Fruit fly (Drosophila melanogaster) whole organism, prepupa: ENCODE measurements around the gene CG4218.

Source experiments
- Blimp-1 ChIP-seq: fragments of 200-800 bp; sonication (Bioruptor generic); optimal IDR thresholded peaks from 3 replicates; lab custom pipeline; 2017; ENCODE audit warnings: missing biosample characterization, missing genetic modification characterization, mild to moderate bottlenecking, moderate library complexity, missing genetic modification reagents
- CG10631 ChIP-seq: fragments of 200-800 bp; sonication (Bioruptor generic); optimal IDR thresholded peaks from 2 replicates; lab custom pipeline; 2016; ENCODE audit warnings: missing biosample characterization, missing genetic modification characterization
- CG11294 ChIP-seq: fragments of 200-800 bp; sonication (Bioruptor generic); IDR thresholded peaks from 2 replicates; pipeline ENCODE4 v1.3.6; 2022; ENCODE audit warnings: missing biosample characterization, missing genetic modification characterization
- CG11902 ChIP-seq: fragments of 200-800 bp; sonication (Bioruptor generic); optimal IDR thresholded peaks from 3 replicates; lab custom pipeline; 2016; ENCODE audit warnings: missing biosample characterization, missing genetic modification characterization
- CG15336 ChIP-seq: fragments of 200-800 bp; sonication (Bioruptor generic); IDR thresholded peaks from 2 replicates; pipeline ENCODE4 v1.3.6; 2022; ENCODE audit warnings: missing biosample characterization, missing genetic modification characterization
- CG1621 ChIP-seq: fragments of 200-800 bp; sonication (Bioruptor generic); optimal IDR thresholded peaks from 3 replicates; lab custom pipeline; 2018; ENCODE audit warnings: missing biosample characterization, mild to moderate bottlenecking, missing genetic modification characterization
- CG34406 ChIP-seq: fragments of 200-800 bp; sonication (Bioruptor generic); optimal IDR thresholded peaks from 3 replicates; lab custom pipeline; 2016; ENCODE audit warnings: missing biosample characterization, missing genetic modification characterization
- CG3919 ChIP-seq: fragments of 200-800 bp; sonication (Bioruptor generic); optimal IDR thresholded peaks from 3 replicates; lab custom pipeline; 2016; ENCODE audit warnings: missing biosample characterization, missing genetic modification characterization
- CG6163 ChIP-seq: fragments of 200-800 bp; sonication (Bioruptor generic); IDR thresholded peaks from 3 replicates; pipeline ENCODE4 v1.3.6; 2022; ENCODE audit warnings: missing biosample characterization, missing genetic modification characterization
- CG6276 ChIP-seq: fragments of 200-800 bp; sonication (Bioruptor generic); optimal IDR thresholded peaks from 2 replicates; lab custom pipeline; 2017; ENCODE audit warnings: missing biosample characterization, mild to moderate bottlenecking, missing genetic modification characterization
- CG6792 ChIP-seq: fragments of 200-800 bp; sonication (Bioruptor generic); optimal IDR thresholded peaks from 3 replicates; lab custom pipeline; 2016; ENCODE audit warnings: missing biosample characterization, missing genetic modification characterization
- CG6854 ChIP-seq: fragments of 200-800 bp; sonication (Bioruptor generic); optimal IDR thresholded peaks from 2 replicates; lab custom pipeline; 2017; ENCODE audit warnings: missing biosample characterization, mild to moderate bottlenecking, missing genetic modification characterization
- CG7368 ChIP-seq: fragments of 200-800 bp; sonication (Bioruptor generic); optimal IDR thresholded peaks from 3 replicates; lab custom pipeline; 2016; ENCODE audit warnings: missing biosample characterization, missing genetic modification characterization
- CG8119 ChIP-seq: fragments of 200-800 bp; sonication (Bioruptor generic); IDR thresholded peaks from 3 replicates; pipeline ENCODE4 v1.3.6; 2022; ENCODE audit warnings: missing biosample characterization, missing genetic modification characterization
- CG8319 ChIP-seq: fragments of 200-800 bp; sonication (Bioruptor generic); optimal IDR thresholded peaks from 3 replicates; lab custom pipeline; 2016; ENCODE audit warnings: missing biosample characterization, missing genetic modification characterization
- Eip75B ChIP-seq: fragments of 200-800 bp; sonication (Bioruptor generic); optimal IDR thresholded peaks from 3 replicates; lab custom pipeline; 2016; ENCODE audit warnings: missing biosample characterization, missing genetic modification characterization
- Eip78C ChIP-seq: fragments of 200-800 bp; sonication (Bioruptor generic); peaks from one replicate; lab custom pipeline; 2016; ENCODE audit warnings: missing biosample characterization, missing genetic modification characterization
- Eip93F ChIP-seq: fragments of 200-800 bp; sonication (Bioruptor generic); optimal IDR thresholded peaks from 2 replicates; lab custom pipeline; 2016; ENCODE audit warnings: missing biosample characterization, mild to moderate bottlenecking, missing genetic modification characterization
- Ets21C ChIP-seq: fragments of 200-800 bp; sonication (Bioruptor generic); optimal IDR thresholded peaks from 3 replicates; lab custom pipeline; 2016; ENCODE audit warnings: missing biosample characterization, missing genetic modification characterization
- Gug ChIP-seq: fragments of 200-800 bp; sonication (Bioruptor generic); IDR thresholded peaks from 2 replicates; pipeline ENCODE4 v1.3.6; 2022; ENCODE audit warnings: missing biosample characterization, missing genetic modification characterization
- Met ChIP-seq: fragments of 200-800 bp; sonication (Bioruptor generic); optimal IDR thresholded peaks from 3 replicates; lab custom pipeline; 2016; ENCODE audit warnings: missing biosample characterization, missing genetic modification characterization
- Sox14 ChIP-seq: fragments of 200-800 bp; sonication (Bioruptor generic); optimal IDR thresholded peaks from 3 replicates; lab custom pipeline; 2016; ENCODE audit warnings: missing biosample characterization, missing genetic modification characterization
- Sox15 ChIP-seq: fragments of 200-800 bp; sonication (Bioruptor generic); optimal IDR thresholded peaks from 3 replicates; lab custom pipeline; 2016; ENCODE audit warnings: missing biosample characterization, missing genetic modification characterization
- achi ChIP-seq: fragments of 200-800 bp; sonication (Bioruptor generic); optimal IDR thresholded peaks from 3 replicates; lab custom pipeline; 2016; ENCODE audit warnings: missing biosample characterization, missing genetic modification characterization
- dsx ChIP-seq: fragments of 200-800 bp; optimal IDR thresholded peaks from 3 replicates; lab custom pipeline; 2019; ENCODE audit warnings: missing biosample characterization, mild to moderate bottlenecking, missing genetic modification characterization, moderate library complexity; ENCODE audit not compliant: poor library complexity, severe bottlenecking
- eg ChIP-seq: fragments of 200-800 bp; sonication (Bioruptor generic); IDR thresholded peaks from 3 replicates; pipeline ENCODE4 v1.3.6; 2022; ENCODE audit warnings: missing biosample characterization, missing genetic modification characterization
- fd59A ChIP-seq: fragments of 200-800 bp; sonication (Bioruptor generic); optimal IDR thresholded peaks from 2 replicates; lab custom pipeline; 2017; ENCODE audit warnings: missing biosample characterization, mild to moderate bottlenecking, missing genetic modification characterization, missing genetic modification reagents
- spab ChIP-seq: fragments of 200-800 bp; sonication (Bioruptor generic); optimal IDR thresholded peaks from 2 replicates; lab custom pipeline; 2017; ENCODE audit warnings: missing biosample characterization, mild to moderate bottlenecking, missing genetic modification characterization, missing genetic modification reagents
- ss ChIP-seq, 2 experiments: fragments of 200-800 bp; sonication (Bioruptor generic); optimal IDR thresholded peaks; 2 replicates in 1 of 2; 3 replicates in 1 of 2; lab custom pipeline; 2017 to 2018; ENCODE audit warnings: mild to moderate bottlenecking in 2 of 2, missing biosample characterization in 2 of 2, missing genetic modification characterization in 2 of 2, moderate library complexity in 1 of 2
- svp ChIP-seq: fragments of 200-800 bp; sonication (Bioruptor generic); peaks from one replicate; lab custom pipeline; 2016; ENCODE audit warnings: missing biosample characterization, missing genetic modification characterization
- vri ChIP-seq: fragments of 200-800 bp; sonication (Bioruptor generic); optimal IDR thresholded peaks from 3 replicates; lab custom pipeline; 2016; ENCODE audit warnings: missing biosample characterization, mild to moderate bottlenecking, missing genetic modification characterization

The CG4218 gene

dm6 chr2L:14538853-14539358 lies 10.0 kb downstream of the CG4218 start (continued):
- TF ChIP-seq CG6854 (no peak), Ets21C (GFP tag; lab: Kevin White, UChicago) (no peak), CG15336 (GFP tag; lab: Robert Waterston, UW) (no peak)

DNA sequence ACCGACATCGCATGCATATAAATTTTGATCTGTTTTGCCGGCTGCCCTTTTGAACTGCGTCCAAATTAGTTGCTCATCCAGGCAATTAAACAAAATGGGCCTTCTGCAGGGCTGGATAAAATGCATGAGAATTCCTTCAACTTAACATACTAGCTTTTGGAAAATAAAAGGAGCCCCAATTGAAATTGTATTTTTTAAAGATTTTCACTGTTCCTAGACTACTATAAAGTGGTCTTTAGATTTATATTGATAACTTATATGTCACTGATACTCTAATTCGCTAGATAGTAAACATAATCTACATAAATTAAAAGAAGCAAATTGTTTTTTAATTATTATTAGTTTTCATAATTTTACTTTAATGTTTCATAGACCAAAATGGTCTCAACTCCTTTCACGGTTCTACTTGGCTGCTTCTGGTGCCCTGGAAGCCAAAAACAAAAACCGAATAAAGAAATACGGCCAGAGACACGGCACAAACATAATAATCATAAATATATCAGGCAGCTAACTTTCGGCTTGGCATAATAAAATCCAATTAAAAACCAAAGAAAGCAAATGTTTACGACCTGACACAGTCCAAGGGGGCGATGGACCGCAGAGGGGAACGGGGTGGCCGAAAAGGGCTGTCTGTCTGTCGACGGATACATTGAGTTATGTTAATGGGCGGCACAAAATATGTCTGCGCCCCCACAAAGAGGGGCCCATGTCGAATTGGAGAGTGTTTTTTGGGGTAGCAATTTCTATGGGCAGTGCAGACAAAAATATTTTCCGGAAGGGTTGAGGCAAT lies 11.3 kb downstream of the CG4218 start:
- TF ChIP-seq svp (GFP tag; lab: Kevin White, UChicago) (peak; percentile 75), Blimp-1 (GFP tag; lab: Kevin White, UChicago) (no peak)

dm6 chr2L:14536730-14537427 lies 12.0 kb downstream of the CG4218 start:
- TF ChIP-seq Eip78C (GFP tag; lab: Kevin White, UChicago) (peak; percentile 29), CG6163 (GFP tag; lab: Robert Waterston, UW) (0 out of 3 replicates have a peak, but pooled peaks have one; percentile 34), CG1621 (tag; lab: Kevin White, UChicago) (no peak), spab (GFP tag; lab: Kevin White, UChicago) (peak; percentile 2), ss (GFP tag; optimal IDR thresholded peaks at IDR 0.05; lab: Kevin White, UChicago) (peak in 1 of 2 experiments; percentile 48), CG8319 (GFP tag; lab: Kevin White, UChicago) (no peak), CG11902 (no peak), dsx (GFP tag; lab: Kevin White, UChicago) (peak; percentile 5), achi (GFP tag; lab: Kevin White, UChicago) (no peak)
- TF ChIP-seq, all 60 proteins: peak for 5

dm6 chr2L:14533419-14534253 lies 15.3 kb downstream of the CG4218 start:
- TF ChIP-seq Eip78C (GFP tag; lab: Kevin White, UChicago) = peak; percentile 55
- peak; percentile 52; the same call in 1 of the 3 replicates for TF ChIP-seq CG6163 (GFP tag; lab: Robert Waterston, UW)
- peak; percentile 30 for TF ChIP-seq vri (GFP tag; lab: Kevin White, UChicago)
- TF ChIP-seq CG11294 = no peak
- no peak for TF ChIP-seq Eip75B
- no peak for TF ChIP-seq eg (GFP tag; lab: Robert Waterston, UW)
- TF ChIP-seq CG10631 (GFP tag; lab: Kevin White, UChicago) = no peak
- no peak for TF ChIP-seq CG6276
- TF ChIP-seq svp (GFP tag; lab: Kevin White, UChicago) = no peak

DNA sequence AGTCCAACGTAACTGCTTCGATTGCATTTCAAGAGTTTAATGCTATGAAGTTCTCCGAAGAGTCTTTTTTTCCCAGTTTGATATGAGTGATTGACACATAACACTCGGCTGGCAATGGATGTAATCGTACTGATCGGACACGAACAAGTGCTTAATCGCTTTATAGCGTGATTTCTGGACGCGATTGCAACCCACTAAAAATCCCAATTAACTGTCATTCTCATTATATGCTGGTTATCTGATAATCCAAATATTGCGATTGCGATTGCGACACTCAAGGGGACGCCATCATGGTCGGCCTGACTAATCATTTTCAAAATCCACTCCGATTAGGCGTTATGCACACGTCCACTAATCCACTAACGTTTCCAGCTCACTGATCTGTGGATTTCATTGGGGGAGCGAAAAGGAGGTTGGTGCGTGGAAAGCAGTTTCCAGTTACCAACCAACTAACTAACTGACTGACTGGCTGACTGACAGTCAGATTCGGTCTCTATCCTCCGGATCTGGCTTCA lies 16.0 kb downstream of the CG4218 start:
- no peak for TF ChIP-seq Gug (GFP tag; lab: Robert Waterston, UW)
- TF ChIP-seq Eip78C (GFP tag; lab: Kevin White, UChicago) = no peak
- TF ChIP-seq eg (GFP tag; lab: Robert Waterston, UW) = no peak
- no peak for TF ChIP-seq Sox15 (GFP tag; lab: Kevin White, UChicago)
- TF ChIP-seq CG8119 = no peak
- TF ChIP-seq fd59A (GFP tag; lab: Kevin White, UChicago) = no peak
- TF ChIP-seq ss (GFP tag; optimal IDR thresholded peaks at IDR 0.05; lab: Kevin White, UChicago) = no peak
- TF ChIP-seq dsx (GFP tag; lab: Kevin White, UChicago) = no peak
- TF ChIP-seq CG34406 (GFP tag; lab: Kevin White, UChicago) = no peak
- TF ChIP-seq Met = no peak
- TF ChIP-seq Sox14 (GFP tag; lab: Kevin White, UChicago) = no peak
- no peak for TF ChIP-seq CG6792
- TF ChIP-seq CG3919 = no peak
- no peak for TF ChIP-seq CG7368 (GFP tag; lab: Kevin White, UChicago)
- no peak for TF ChIP-seq Eip93F (GFP tag; lab: Kevin White, UChicago)
- no peak for TF ChIP-seq CG8319 (GFP tag; lab: Kevin White, UChicago)
- TF ChIP-seq, all 60 proteins: peak for 0
